Fruit fly (Drosophila melanogaster) whole organism, embryonic: ENCODE measurements around the gene mRpS31.
A peak's percentile ranks its signal among the peaks of the same experiment; 100 is the strongest.

Experiments used
- Atf3 ChIP-seq: fragments of 200-800 bp; sonication (Bioruptor generic); optimal IDR thresholded peaks from 3 replicates; lab custom pipeline; 2016; ENCODE audit warnings: missing biosample characterization, missing genetic modification characterization
- Bteb2 ChIP-seq: fragments of 200-800 bp; sonication (Bioruptor generic); optimal IDR thresholded peaks from 2 replicates; lab custom pipeline; 2016; ENCODE audit warnings: missing biosample characterization, missing genetic modification characterization
- CG11093 ChIP-seq: fragments of 200-800 bp; sonication (Bioruptor generic); IDR thresholded peaks from 3 replicates; pipeline ENCODE4 v1.3.6; 2022; ENCODE audit warnings: missing biosample characterization, missing genetic modification characterization
- CG11456 ChIP-seq: fragments of 200-800 bp; sonication (Bioruptor generic); IDR thresholded peaks from 3 replicates; pipeline ENCODE4 v1.3.6; 2022; ENCODE audit warnings: missing biosample characterization, missing genetic modification characterization
- CG11696 ChIP-seq: fragments of 200-800 bp; sonication (Bioruptor generic); IDR thresholded peaks from 2 replicates; pipeline ENCODE4 v1.3.6; 2022; ENCODE audit warnings: missing biosample characterization, missing genetic modification characterization
- CG15696 ChIP-seq: fragments of 200-800 bp; sonication (Bioruptor generic); optimal IDR thresholded peaks from 2 replicates; lab custom pipeline; 2019; ENCODE audit warnings: missing biosample characterization, mild to moderate bottlenecking, missing genetic modification characterization, moderate library complexity
- CG17359 ChIP-seq: fragments of 200-800 bp; sonication (Bioruptor generic); optimal IDR thresholded peaks from 3 replicates; lab custom pipeline; 2018; ENCODE audit warnings: missing biosample characterization, mild to moderate bottlenecking, missing genetic modification characterization, moderate library complexity
- CG2875 ChIP-seq: fragments of 200-800 bp; sonication (Bioruptor generic); optimal IDR thresholded peaks from 2 replicates; lab custom pipeline; 2017; ENCODE audit warnings: missing biosample characterization, mild to moderate bottlenecking, missing genetic modification characterization, missing genetic modification reagents
- CG31441 ChIP-seq: fragments of 200-800 bp; sonication (Bioruptor generic); IDR thresholded peaks from 2 replicates; pipeline ENCODE4 v1.3.6; 2022; ENCODE audit warnings: missing biosample characterization, missing genetic modification characterization
- CG32532 ChIP-seq: fragments of 200-800 bp; sonication (Bioruptor generic); IDR thresholded peaks from 2 replicates; pipeline ENCODE4 v1.3.6; 2022; ENCODE audit warnings: missing biosample characterization, missing genetic modification characterization
- CG4360 ChIP-seq: fragments of 200-800 bp; sonication (Bioruptor generic); IDR thresholded peaks from 2 replicates; pipeline ENCODE4 v1.3.6; 2022; ENCODE audit warnings: missing biosample characterization, missing genetic modification characterization
- CG5953 ChIP-seq: fragments of 200-800 bp; sonication (Bioruptor generic); IDR thresholded peaks from 2 replicates; pipeline ENCODE4 v1.3.6; 2022; ENCODE audit warnings: missing biosample characterization, missing genetic modification characterization
- CG6813 ChIP-seq: fragments of 200-800 bp; sonication (Bioruptor generic); optimal IDR thresholded peaks from 2 replicates; lab custom pipeline; 2017; ENCODE audit warnings: missing biosample characterization, missing genetic modification characterization, mild to moderate bottlenecking, moderate library complexity, missing genetic modification reagents
- CG9727 ChIP-seq: fragments of 200-800 bp; sonication (Bioruptor generic); optimal IDR thresholded peaks from 3 replicates; lab custom pipeline; 2017; ENCODE audit warnings: missing biosample characterization, mild to moderate bottlenecking, missing genetic modification characterization
- CG9876 ChIP-seq: fragments of 200-800 bp; sonication (Bioruptor generic); optimal IDR thresholded peaks from 2 replicates; lab custom pipeline; 2016; ENCODE audit warnings: missing biosample characterization, missing genetic modification characterization
- Doc2 ChIP-seq: fragments of 200-800 bp; sonication (Bioruptor generic); IDR thresholded peaks from 2 replicates; pipeline ENCODE4 v1.3.6; 2022; ENCODE audit warnings: missing biosample characterization, missing genetic modification characterization
- Dref ChIP-seq: fragments of 200-800 bp; sonication (Bioruptor generic); IDR thresholded peaks from 2 replicates; pipeline ENCODE4 v1.3.6; 2022; ENCODE audit warnings: missing biosample characterization, missing genetic modification characterization
- GATAe ChIP-seq: fragments of 200-800 bp; sonication (Bioruptor generic); conservative IDR thresholded peaks from 2 replicates; pipeline ENCODE4 v1.3.6; 2022; ENCODE audit warnings: missing biosample characterization, missing genetic modification characterization
- HHEX ChIP-seq: fragments of 200-800 bp; sonication (Bioruptor generic); optimal IDR thresholded peaks from 3 replicates; lab custom pipeline; 2017; ENCODE audit warnings: missing biosample characterization, mild to moderate bottlenecking, missing genetic modification characterization, missing genetic modification reagents
- MBD-R2 ChIP-seq: fragments of 200-800 bp; sonication (Bioruptor generic); IDR thresholded peaks from 2 replicates; pipeline ENCODE4 v1.3.6; 2022; ENCODE audit warnings: missing biosample characterization, missing genetic modification characterization
- MESR4 ChIP-seq: fragments of 200-800 bp; sonication (Bioruptor generic); optimal IDR thresholded peaks from 2 replicates; lab custom pipeline; 2018; ENCODE audit warnings: missing biosample characterization, mild to moderate bottlenecking, missing genetic modification characterization, moderate library complexity
- Meics ChIP-seq: fragments of 200-800 bp; sonication (Bioruptor generic); optimal IDR thresholded peaks from 2 replicates; lab custom pipeline; 2017; ENCODE audit warnings: missing biosample characterization, mild to moderate bottlenecking, missing genetic modification characterization
- Myb ChIP-seq: fragments of 200-800 bp; sonication (Bioruptor generic); optimal IDR thresholded peaks from 2 replicates; lab custom pipeline; 2016; ENCODE audit warnings: missing biosample characterization, missing genetic modification characterization
- Pdp1 ChIP-seq, 2 experiments: fragments of 200-800 bp; sonication (Bioruptor generic); optimal IDR thresholded peaks; 3 replicates each; lab custom pipeline; 2016; ENCODE audit warnings: missing biosample characterization in 2 of 2, missing genetic modification characterization in 2 of 2, mild to moderate bottlenecking in 1 of 2, moderate library complexity in 1 of 2
- TFAM ChIP-seq: fragments of 200-800 bp; sonication (Bioruptor generic); optimal IDR thresholded peaks from 2 replicates; lab custom pipeline; 2017; ENCODE audit warnings: missing biosample characterization, missing genetic modification characterization, inconsistent platforms
- YL-1 ChIP-seq: fragments of 200-800 bp; sonication (Bioruptor generic); optimal IDR thresholded peaks from 3 replicates; lab custom pipeline; 2017; ENCODE audit warnings: missing biosample characterization, mild to moderate bottlenecking, missing genetic modification characterization
- bowl ChIP-seq: fragments of 200-800 bp; sonication (Bioruptor generic); IDR thresholded peaks from 2 replicates; pipeline ENCODE4 v1.3.6; 2022; ENCODE audit warnings: missing biosample characterization, missing genetic modification characterization
- cad ChIP-seq: fragments of >200 bp; optimal IDR thresholded peaks from 2 replicates; lab custom pipeline; 2017; ENCODE audit warnings: missing biosample characterization, missing genetic modification characterization
- dmrt11E ChIP-seq: fragments of 200-800 bp; sonication (Bioruptor generic); optimal IDR thresholded peaks from 3 replicates; lab custom pipeline; 2018; ENCODE audit warnings: missing biosample characterization, mild to moderate bottlenecking, missing genetic modification characterization, moderate library complexity
- eyg ChIP-seq: fragments of 200-800 bp; sonication (Bioruptor generic); optimal IDR thresholded peaks from 3 replicates; lab custom pipeline; 2016; ENCODE audit warnings: missing biosample characterization, missing genetic modification characterization
- fd96Cb ChIP-seq: fragments of 200-800 bp; sonication (Bioruptor generic); optimal IDR thresholded peaks from 2 replicates; lab custom pipeline; 2018; ENCODE audit warnings: missing biosample characterization, mild to moderate bottlenecking, missing genetic modification characterization, moderate library complexity
- gcm ChIP-seq: fragments of 200-800 bp; sonication (Bioruptor generic); optimal IDR thresholded peaks from 2 replicates; lab custom pipeline; 2019; ENCODE audit warnings: missing biosample characterization, mild to moderate bottlenecking, missing genetic modification characterization, moderate library complexity
- gfzf ChIP-seq: fragments of 200-800 bp; sonication (Bioruptor generic); optimal IDR thresholded peaks from 2 replicates; lab custom pipeline; 2016; ENCODE audit warnings: missing biosample characterization, mild to moderate bottlenecking, missing genetic modification characterization, moderate library complexity
- inv ChIP-seq: fragments of 200-800 bp; sonication (Bioruptor generic); IDR thresholded peaks from 2 replicates; pipeline ENCODE4 v1.3.6; 2022; ENCODE audit warnings: missing biosample characterization, missing genetic modification characterization; ENCODE audit not compliant: partially characterized antibody
- jumu ChIP-seq: fragments of 200-800 bp; sonication (Bioruptor generic); optimal IDR thresholded peaks from 3 replicates; lab custom pipeline; 2016; ENCODE audit warnings: missing biosample characterization, missing genetic modification characterization
- lov ChIP-seq, 2 experiments: fragments of 200-800 bp in 1 of 2; fragments of >200 bp in 1 of 2; sonication (Bioruptor generic) in 1 of 2; IDR thresholded peaks in 1 of 2; optimal IDR thresholded peaks in 1 of 2; 2 replicates in 1 of 2; 3 replicates in 1 of 2; pipeline versions ENCODE4 v1.3.6 to Lab custom; 2017 to 2022; ENCODE audit warnings: missing biosample characterization in 1 of 2, missing genetic modification characterization in 1 of 2
- odd ChIP-seq: fragments of 200-800 bp; sonication (Bioruptor generic); optimal IDR thresholded peaks from 2 replicates; lab custom pipeline; 2017; ENCODE audit warnings: missing biosample characterization, mild to moderate bottlenecking, missing genetic modification characterization
- onecut ChIP-seq: fragments of 200-800 bp; sonication (Bioruptor generic); IDR thresholded peaks from 2 replicates; pipeline ENCODE4 v1.3.6; 2022; ENCODE audit warnings: missing biosample characterization, missing genetic modification characterization
- peb ChIP-seq: fragments of 200-800 bp; sonication (Bioruptor generic); IDR thresholded peaks from 2 replicates; pipeline ENCODE4 v1.3.6; 2022; ENCODE audit warnings: missing biosample characterization, missing genetic modification characterization
- pros ChIP-seq: fragments of 200-800 bp; sonication (Bioruptor generic); optimal IDR thresholded peaks from 3 replicates; lab custom pipeline; 2019; ENCODE audit warnings: missing biosample characterization, mild to moderate bottlenecking, missing genetic modification characterization, moderate library complexity
- slp2 ChIP-seq: fragments of 200-800 bp; sonication (Bioruptor generic); optimal IDR thresholded peaks from 2 replicates; lab custom pipeline; 2016; ENCODE audit warnings: missing biosample characterization, missing genetic modification characterization
- so ChIP-seq: fragments of 200-800 bp; sonication (Bioruptor generic); IDR thresholded peaks from 3 replicates; pipeline ENCODE4 v1.3.6; 2022; ENCODE audit warnings: missing biosample characterization, missing genetic modification characterization
- tio ChIP-seq: fragments of 200-800 bp; sonication (Bioruptor generic); optimal IDR thresholded peaks from 2 replicates; lab custom pipeline; 2017; ENCODE audit warnings: missing biosample characterization, missing genetic modification characterization, inconsistent platforms
- tll ChIP-seq, 2 experiments: fragments of 200-800 bp in 1 of 2; fragments of >200 bp in 1 of 2; sonication (Bioruptor generic) in 1 of 2; optimal IDR thresholded peaks; 2 replicates each; lab custom pipeline; 2017 to 2019; ENCODE audit warnings: missing biosample characterization in 2 of 2, missing genetic modification characterization in 2 of 2, mild to moderate bottlenecking in 1 of 2, moderate library complexity in 1 of 2
- trem ChIP-seq: fragments of 200-800 bp; optimal IDR thresholded peaks from 3 replicates; lab custom pipeline; 2019; ENCODE audit warnings: missing biosample characterization, mild to moderate bottlenecking, missing genetic modification characterization, moderate library complexity
- ttk ChIP-seq: fragments of 200-800 bp; sonication (Bioruptor generic); IDR thresholded peaks from 2 replicates; pipeline ENCODE4 v2.1.2; 2022; ENCODE audit warnings: missing biosample characterization, missing genetic modification characterization

Gene mRpS31

DNA sequence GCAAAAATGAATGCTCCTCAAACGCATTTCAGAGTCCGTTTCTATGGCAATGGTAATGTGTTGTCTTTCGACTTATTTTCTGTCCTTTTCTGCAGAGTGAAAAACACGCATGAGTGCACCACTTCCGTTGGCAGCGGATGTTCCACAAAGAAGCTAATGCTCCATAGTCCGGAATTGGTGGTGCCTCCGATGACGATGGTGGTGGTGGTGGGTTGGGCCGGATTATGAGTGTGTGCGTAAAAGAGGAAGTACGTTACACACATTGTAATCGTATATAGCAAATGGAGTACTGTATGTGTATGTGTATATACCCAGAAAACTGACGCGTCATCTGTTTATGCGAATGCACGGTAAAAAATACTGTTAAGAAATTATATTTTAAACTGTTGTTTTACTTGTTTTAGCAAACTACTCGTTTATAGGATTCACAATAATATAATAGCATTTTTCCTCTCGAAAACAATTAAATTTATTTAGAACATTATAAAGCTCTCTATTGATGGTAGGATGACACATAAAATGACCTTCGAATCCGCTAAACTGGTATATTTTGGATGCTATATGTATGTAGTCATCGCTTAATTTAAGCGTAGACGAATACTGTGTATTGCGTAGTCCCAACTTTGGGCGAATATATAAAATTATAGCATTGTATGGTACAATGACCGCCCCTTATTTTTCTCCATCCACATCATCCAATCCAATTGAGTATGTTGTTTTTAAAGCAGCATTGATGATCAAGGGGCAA, 40.3 kb downstream of the mRpS31 start (continued):
- TF ChIP-seq bowl (no peak), CG11456 (GFP tag; lab: Robert Waterston, UW) (no peak)

DNA sequence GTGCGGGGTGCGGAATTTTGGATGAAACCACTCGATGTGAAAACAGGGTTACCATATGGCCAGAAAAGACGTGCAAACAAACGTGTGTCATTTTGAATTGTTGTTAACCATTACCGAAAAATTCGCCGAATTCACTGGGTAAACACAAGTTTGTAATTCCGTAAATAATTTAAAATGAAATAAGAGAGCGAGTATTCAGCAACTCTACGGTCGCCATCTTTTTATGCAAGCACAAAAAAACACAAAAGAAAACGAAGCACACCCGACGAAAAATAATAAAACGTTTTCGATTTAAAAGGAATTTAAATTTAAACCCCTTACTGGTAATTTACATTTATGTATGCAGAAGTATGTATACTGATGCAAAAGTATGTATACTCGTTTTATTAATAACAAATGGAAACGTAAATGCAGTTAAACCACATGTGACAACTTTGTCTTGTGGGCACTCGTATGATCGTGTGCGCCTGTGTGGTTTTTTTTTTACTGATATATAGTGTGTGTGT, 40.9 kb downstream of the mRpS31 start:
- TF ChIP-seq CG9727 (GFP tag; lab: Kevin White, UChicago) = peak; percentile 92
- peak; percentile 88 for TF ChIP-seq slp2 (GFP tag; lab: Kevin White, UChicago)
- TF ChIP-seq Meics (GFP tag; lab: Kevin White, UChicago) = peak; percentile 93
- TF ChIP-seq YL-1 (GFP tag; lab: Kevin White, UChicago) = peak; percentile 87
- no peak for TF ChIP-seq cad (GFP tag; lab: Kevin White, UChicago)
- peak; percentile 97 for TF ChIP-seq CG17359
- peak; percentile 85 for TF ChIP-seq ttk (GFP tag; lab: Robert Waterston, UW)
- TF ChIP-seq pros (GFP tag; lab: Kevin White, UChicago) = peak; percentile 48
- peak; percentile 85 for TF ChIP-seq CG2875 (GFP tag; lab: Kevin White, UChicago)
- peak; percentile 85 to 88 for TF ChIP-seq Pdp1 (GFP tag; optimal IDR thresholded peaks at IDR 0.05; lab: Kevin White, UChicago)
- peak; percentile 73 for TF ChIP-seq CG5953
- TF ChIP-seq Myb (GFP tag; lab: Kevin White, UChicago) = peak; percentile 73
- TF ChIP-seq CG11093 (GFP tag; lab: Robert Waterston, UW) = peak; percentile 86
- TF ChIP-seq MESR4 (GFP tag; lab: Kevin White, UChicago) = no peak
- TF ChIP-seq Doc2 (GFP tag; lab: Robert Waterston, UW) = no peak
- TF ChIP-seq CG6813 = peak; percentile 92
- TF ChIP-seq onecut = peak; percentile 62
- no peak for TF ChIP-seq gfzf (GFP tag; lab: Kevin White, UChicago)
- peak; percentile 81 for TF ChIP-seq peb (GFP tag; lab: Robert Waterston, UW)
- peak; percentile 88 for TF ChIP-seq eyg (GFP tag; lab: Kevin White, UChicago)
- TF ChIP-seq so = peak; percentile 92
- TF ChIP-seq TFAM = peak; percentile 77
- peak; percentile 92 for TF ChIP-seq trem (tag; lab: Kevin White, UChicago)
- peak; percentile 92 for TF ChIP-seq HHEX (GFP tag; lab: Kevin White, UChicago)
- TF ChIP-seq CG32532 (GFP tag; lab: Robert Waterston, UW) = peak; percentile 96
- peak; percentile 92 for TF ChIP-seq fd96Cb
- peak; percentile 63; the same call in 1 of the 2 replicates for TF ChIP-seq GATAe
- TF ChIP-seq CG4360 (GFP tag; lab: Robert Waterston, UW) = peak; percentile 72; the same call in 1 of the 2 replicates
- TF ChIP-seq CG15696 (tag; lab: Kevin White, UChicago) = peak; percentile 92
- TF ChIP-seq dmrt11E (tag; lab: Kevin White, UChicago) = peak; percentile 90
- TF ChIP-seq MBD-R2 (GFP tag; lab: Robert Waterston, UW) = peak; percentile 78
- peak; percentile 76 for TF ChIP-seq tio (GFP tag; lab: Kevin White, UChicago)
- no peak for TF ChIP-seq inv (GFP tag; lab: Robert Waterston, UW)
- TF ChIP-seq CG31441 (GFP tag; lab: Robert Waterston, UW) = peak; percentile 73
- no peak for TF ChIP-seq lov (optimal IDR thresholded peaks at IDR 0.05; lab: Kevin White, UChicago)
- peak; percentile 89 for TF ChIP-seq lov (GFP tag; IDR thresholded peaks at IDR 0.05; lab: Robert Waterston, UW)
- TF ChIP-seq gcm (GFP tag; lab: Kevin White, UChicago) = peak; percentile 96
- peak; percentile 32; the same call in 1 of the 2 replicates for TF ChIP-seq Dref (GFP tag; lab: Robert Waterston, UW)
- peak in 1 of 2 experiments; percentile 0 for TF ChIP-seq tll (GFP tag; optimal IDR thresholded peaks at IDR 0.05; lab: Kevin White, UChicago)
- peak; percentile 87 for TF ChIP-seq CG11696 (GFP tag; lab: Robert Waterston, UW)
- peak; percentile 66 for TF ChIP-seq CG9876
- peak; percentile 78 for TF ChIP-seq Atf3 (GFP tag; lab: Kevin White, UChicago)
- peak; percentile 91 for TF ChIP-seq odd (GFP tag; lab: Kevin White, UChicago)
- TF ChIP-seq Bteb2 (GFP tag; lab: Kevin White, UChicago) = peak; percentile 89
- peak; percentile 93 for TF ChIP-seq jumu
